Fruit fly (Drosophila melanogaster) Kc167 (cell line): ENCODE data around the gene PK2-R1.

Source experiments
- Myc ChIP-seq: fragments of >200 bp; optimal IDR thresholded peaks from 2 replicates; lab custom pipeline; 2017; ENCODE audit warnings: missing external identifiers
- Sin3A ChIP-seq: fragments of >200 bp; optimal IDR thresholded peaks from 2 replicates; lab custom pipeline; 2018; ENCODE audit warnings: missing external identifiers
- h ChIP-seq: fragments of >200 bp; optimal IDR thresholded peaks from 3 replicates; lab custom pipeline; 2018; ENCODE audit warnings: missing external identifiers
- insv ChIP-seq: fragments of >200 bp; optimal IDR thresholded peaks from 3 replicates; lab custom pipeline; 2018; ENCODE audit warnings: missing external identifiers
- psq ChIP-seq: fragments of >200 bp; optimal IDR thresholded peaks from 2 replicates; lab custom pipeline; 2017; ENCODE audit warnings: missing external identifiers

dm6 chr3R:13388160-13388870, 50.2 kb downstream of the PK2-R1 start, which contains the start of gene CG9799:
- TF ChIP-seq h (lab: Kevin White, UChicago) (peak; percentile 23), Sin3A (no peak), insv (lab: Kevin White, UChicago) (no peak), Myc (no peak), psq (lab: Kevin White, UChicago) (no peak)
